Fruit fly (Drosophila melanogaster): Measurements from ENCODE around the gene CG32212.
A peak's percentile ranks its signal among the peaks of the same experiment; 100 is the strongest.

Gene CG32212

DNA sequence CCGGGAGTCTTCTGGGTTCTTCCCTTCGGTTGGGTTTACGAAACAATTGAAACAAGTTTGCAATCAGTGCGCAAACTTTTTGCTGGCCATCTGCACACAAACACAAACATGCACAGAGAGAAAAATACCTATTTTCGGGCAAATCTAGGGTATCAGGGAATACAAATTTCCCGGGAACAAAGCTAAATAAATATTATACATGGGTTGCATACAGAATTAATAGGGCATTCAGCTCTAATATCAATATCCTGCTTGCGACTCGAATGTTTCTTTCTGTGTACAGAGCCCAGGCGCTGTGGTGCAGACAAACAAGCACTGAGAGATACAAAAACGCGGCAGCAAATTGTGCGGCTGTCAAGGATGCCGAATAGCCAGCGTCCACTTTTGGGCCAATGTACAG is 43.3 kb upstream of the CG32212 start (continued):
- TF ChIP-seq dpn (GFP tag; optimal IDR thresholded peaks at IDR 0.05) (peak; percentile 4 to 33), vfl (GFP tag; optimal IDR thresholded peaks at IDR 0.05) (no peak), pan (optimal IDR thresholded peaks at IDR 0.05) (no peak), pan (GFP tag; optimal IDR thresholded peaks at IDR 0.05 in 1 of 2, IDR thresholded peaks at IDR 0.05 in 1 of 2) (no peak), CG6254 (GFP tag; optimal IDR thresholded peaks at IDR 0.05) (no peak), CG10274 (GFP tag; optimal IDR thresholded peaks at IDR 0.05) (no peak), CG13624 (GFP tag; optimal IDR thresholded peaks at IDR 0.05) (no peak), jigr1 (GFP tag; IDR thresholded peaks at IDR 0.05) (0 out of 3 replicates have a peak, but pooled peaks have one; percentile 19), CG11456 (GFP tag; IDR thresholded peaks at IDR 0.05) (0 out of 3 replicates have a peak, but pooled peaks have one; percentile 6), CG10462 (GFP tag; optimal IDR thresholded peaks at IDR 0.05) (no peak), CG1233 (GFP tag; optimal IDR thresholded peaks at IDR 0.05) (no peak), disco-r (GFP tag; optimal IDR thresholded peaks at IDR 0.05) (no peak), CG4820 (GFP tag; optimal IDR thresholded peaks at IDR 0.05) (no peak), CG2199 (GFP tag; IDR thresholded peaks at IDR 0.05) (no peak), CG14050 (GFP tag; IDR thresholded peaks at IDR 0.05) (no peak), CG1603 (tag; optimal IDR thresholded peaks at IDR 0.05) (peak; percentile 57), h (optimal IDR thresholded peaks at IDR 0.05) (no peak), mirr (GFP tag; optimal IDR thresholded peaks at IDR 0.05) (no peak), knrl (GFP tag; IDR thresholded peaks at IDR 0.05; ENCODE audit: partially characterized antibody) (no peak), CG17361 (GFP tag; IDR thresholded peaks at IDR 0.05) (no peak), lmd (GFP tag; IDR thresholded peaks at IDR 0.05) (0 out of 2 replicates have a peak, but pooled peaks have one; percentile 35), ab (GFP tag; optimal IDR thresholded peaks at IDR 0.05) (no peak), onecut (GFP tag; IDR thresholded peaks at IDR 0.05) (no peak), CG14860 (GFP tag; IDR thresholded peaks at IDR 0.05; ENCODE audit: partially characterized antibody) (no peak), Dref (GFP tag; IDR thresholded peaks at IDR 0.05) (no peak), CG7928 (GFP tag; optimal IDR thresholded peaks at IDR 0.05) (no peak), dmrt99B (tag; optimal IDR thresholded peaks at IDR 0.05) (peak; percentile 14), Gug (GFP tag; IDR thresholded peaks at IDR 0.05) (peak; percentile 6; the same call in 1 of the 4 replicates), Hey (tag; optimal IDR thresholded peaks at IDR 0.05) (no peak), ftz-f1 (GFP tag; optimal IDR thresholded peaks at IDR 0.05) (no peak), salm (tag; optimal IDR thresholded peaks at IDR 0.05) (no peak), CG31441 (GFP tag; IDR thresholded peaks at IDR 0.05) (no peak), CG10209 (GFP tag; optimal IDR thresholded peaks at IDR 0.05) (no peak), CG32532 (GFP tag; IDR thresholded peaks at IDR 0.05) (no peak), CG4424 (GFP tag; optimal IDR thresholded peaks at IDR 0.05) (peak; percentile 16), nerfin-2 (GFP tag; IDR thresholded peaks at IDR 0.05; ENCODE audit: partially characterized antibody) (no peak), CG18764 (GFP tag; optimal IDR thresholded peaks at IDR 0.05) (no peak), HHEX (GFP tag; optimal IDR thresholded peaks at IDR 0.05) (no peak), CG3847 (GFP tag; IDR thresholded peaks at IDR 0.05) (0 out of 2 replicates have a peak, but pooled peaks have one; percentile 21), cato (GFP tag; optimal IDR thresholded peaks at IDR 0.05; ENCODE audit: borderline replicate concordance) (no peak), D (optimal IDR thresholded peaks at IDR 0.05) (no peak), D (GFP tag; optimal IDR thresholded peaks at IDR 0.05) (no peak), CG7839 (tag; optimal IDR thresholded peaks at IDR 0.05) (peak; percentile 42), otp (GFP tag; IDR thresholded peaks at IDR 0.05) (no peak), Hr51 (GFP tag; optimal IDR thresholded peaks at IDR 0.05) (no peak), Deaf1 (tag; optimal IDR thresholded peaks at IDR 0.05) (no peak), zfh1 (GFP tag; IDR thresholded peaks at IDR 0.05) (no peak; the same call in 2 of the 3 replicates), CG8089 (GFP tag; optimal IDR thresholded peaks at IDR 0.05) (no peak), nom (GFP tag; optimal IDR thresholded peaks at IDR 0.05) (no peak), CG11247 (GFP tag; IDR thresholded peaks at IDR 0.05) (0 out of 2 replicates have a peak, but pooled peaks have one; percentile 40), sens (GFP tag) (peak; percentile 63), eyg (GFP tag; optimal IDR thresholded peaks at IDR 0.05) (no peak)
